Worm (Caenorhabditis elegans) whole organism, mixed stage, embryonic: ENCODE data around the gene ttr-49.

Source experiments
- M03D4.4 ChIP-seq: sonication (generic microtip); optimal IDR thresholded peaks from 2 replicates; lab custom pipeline; 2017; ENCODE audit warnings: mild to moderate bottlenecking, missing genetic modification characterization, missing compliant biosample characterization
- bed-3 ChIP-seq: fragments of 200-800 bp; sonication (Bioruptor generic); optimal IDR thresholded peaks from 3 replicates; lab custom pipeline; 2018; ENCODE audit warnings: mild to moderate bottlenecking, missing genetic modification characterization, moderate library complexity, missing compliant biosample characterization
- blmp-1 ChIP-seq: fragments of 150-350 bp; optimal IDR thresholded peaks from 2 replicates; lab custom pipeline; 2014; ENCODE audit warnings: missing biosample characterization, missing genetic modification characterization
- ceh-39 ChIP-seq: fragments of 150-350 bp; optimal IDR thresholded peaks from 2 replicates; lab custom pipeline; 2014; ENCODE audit warnings: missing biosample characterization, missing genetic modification characterization
- ceh-43 ChIP-seq: fragments of 200-800 bp; sonication (Bioruptor generic); optimal IDR thresholded peaks from 2 replicates; lab custom pipeline; 2018; ENCODE audit warnings: mild to moderate bottlenecking, missing genetic modification characterization, moderate library complexity, missing compliant biosample characterization
- ceh-83 ChIP-seq: fragments of 200-800 bp; sonication (Bioruptor generic); optimal IDR thresholded peaks from 2 replicates; lab custom pipeline; 2018; ENCODE audit warnings: mild to moderate bottlenecking, missing genetic modification characterization, missing compliant biosample characterization
- ces-1 ChIP-seq: fragments of 150-350 bp; optimal IDR thresholded peaks from 2 replicates; lab custom pipeline; 2014; ENCODE audit warnings: missing biosample characterization, missing genetic modification reagents, missing genetic modification characterization
- cnd-1 ChIP-seq: fragments of 200-800 bp; sonication (Bioruptor generic); optimal IDR thresholded peaks from 2 replicates; lab custom pipeline; 2018; ENCODE audit warnings: mild to moderate bottlenecking, missing genetic modification characterization, missing compliant biosample characterization
- drap-1 ChIP-seq: fragments of 200-800 bp; sonication (Bioruptor generic); optimal IDR thresholded peaks from 3 replicates; lab custom pipeline; 2018; ENCODE audit warnings: mild to moderate bottlenecking, missing genetic modification characterization, missing compliant biosample characterization
- elt-1 ChIP-seq: sonication (generic microtip); optimal IDR thresholded peaks from 2 replicates; lab custom pipeline; 2017; ENCODE audit warnings: missing genetic modification characterization, mild to moderate bottlenecking, missing compliant biosample characterization, antibody characterized with exemption, moderate library complexity, borderline replicate concordance; ENCODE audit not compliant: insufficient read depth
- elt-3 ChIP-seq: fragments of 150-350 bp; optimal IDR thresholded peaks from 2 replicates; lab custom pipeline; 2014; ENCODE audit warnings: missing biosample characterization, missing genetic modification characterization
- flh-1 ChIP-seq: fragments of 200-800 bp; sonication (Bioruptor generic); optimal IDR thresholded peaks from 2 replicates; lab custom pipeline; 2018; ENCODE audit warnings: mild to moderate bottlenecking, missing genetic modification characterization, moderate library complexity, missing compliant biosample characterization
- ham-2 ChIP-seq: fragments of 200-800 bp; sonication (Bioruptor generic); optimal IDR thresholded peaks from 2 replicates; lab custom pipeline; 2018; ENCODE audit warnings: mild to moderate bottlenecking, missing genetic modification characterization, missing compliant biosample characterization
- hlh-1 ChIP-seq: fragments of 150-350 bp; optimal IDR thresholded peaks from 2 replicates; lab custom pipeline; 2014; ENCODE audit warnings: missing biosample characterization, missing genetic modification reagents, missing genetic modification characterization
- lin-13 ChIP-seq: fragments of 150-350 bp; optimal IDR thresholded peaks from 2 replicates; lab custom pipeline; 2014; ENCODE audit warnings: missing biosample characterization, missing genetic modification characterization
- lin-32 ChIP-seq: fragments of 200-800 bp; sonication (Bioruptor generic); optimal IDR thresholded peaks from 2 replicates; lab custom pipeline; 2018; ENCODE audit warnings: mild to moderate bottlenecking, missing genetic modification characterization, missing compliant biosample characterization
- mab-5 ChIP-seq: fragments of 150-350 bp; optimal IDR thresholded peaks from 2 replicates; lab custom pipeline; 2014; ENCODE audit warnings: missing biosample characterization, missing genetic modification characterization
- mep-1 ChIP-seq: fragments of 150-350 bp; optimal IDR thresholded peaks from 2 replicates; lab custom pipeline; 2017; ENCODE audit warnings: missing biosample characterization, missing genetic modification reagents, missing genetic modification characterization, inconsistent platforms
- mls-2 ChIP-seq: sonication (generic microtip); optimal IDR thresholded peaks from 2 replicates; lab custom pipeline; 2016; ENCODE audit warnings: mild to moderate bottlenecking, missing genetic modification characterization, moderate library complexity, missing compliant biosample characterization
- nhr-12 ChIP-seq: fragments of 150-350 bp; optimal IDR thresholded peaks from 2 replicates; lab custom pipeline; 2014; ENCODE audit warnings: missing biosample characterization, missing genetic modification characterization
- nhr-2 ChIP-seq: fragments of 150-350 bp; optimal IDR thresholded peaks from 2 replicates; lab custom pipeline; 2014; ENCODE audit warnings: missing biosample characterization, missing genetic modification characterization
- nhr-237 ChIP-seq: fragments of 150-350 bp; optimal IDR thresholded peaks from 2 replicates; lab custom pipeline; 2014; ENCODE audit warnings: missing biosample characterization, missing genetic modification characterization
- nhr-28 ChIP-seq: fragments of 150-350 bp; optimal IDR thresholded peaks from 2 replicates; lab custom pipeline; 2014; ENCODE audit warnings: missing biosample characterization, missing genetic modification characterization
- pha-4 ChIP-seq: fragments of 150-350 bp; optimal IDR thresholded peaks from 2 replicates; lab custom pipeline; 2018; ENCODE audit warnings: missing biosample characterization, missing genetic modification reagents, missing genetic modification characterization
- sem-2 ChIP-seq: fragments of 200-800 bp; sonication (Bioruptor generic); optimal IDR thresholded peaks from 2 replicates; lab custom pipeline; 2018; ENCODE audit warnings: mild to moderate bottlenecking, missing genetic modification characterization, missing compliant biosample characterization
- snpc-4 ChIP-seq: fragments of 150-350 bp; optimal IDR thresholded peaks from 2 replicates; lab custom pipeline; 2014; ENCODE audit warnings: missing biosample characterization, missing genetic modification characterization
- sptf-1 ChIP-seq: sonication (generic microtip); optimal IDR thresholded peaks from 2 replicates; lab custom pipeline; 2017; ENCODE audit warnings: mild to moderate bottlenecking, missing genetic modification characterization, moderate library complexity, missing compliant biosample characterization
- unc-120 ChIP-seq: sonication (generic microtip); optimal IDR thresholded peaks from 2 replicates; lab custom pipeline; 2017; ENCODE audit warnings: missing genetic modification characterization, missing compliant biosample characterization; ENCODE audit not compliant: poor library complexity, severe bottlenecking
- unc-62 ChIP-seq: fragments of 150-350 bp; optimal IDR thresholded peaks from 2 replicates; lab custom pipeline; 2014; ENCODE audit warnings: missing biosample characterization, missing genetic modification reagents, missing genetic modification characterization
- zip-8 ChIP-seq: fragments of 150-350 bp; optimal IDR thresholded peaks from 2 replicates; lab custom pipeline; 2014; ENCODE audit warnings: missing biosample characterization, missing genetic modification characterization
- ztf-11 ChIP-seq: fragments of 150-350 bp; optimal IDR thresholded peaks from 2 replicates; lab custom pipeline; 2014; ENCODE audit warnings: missing biosample characterization, missing genetic modification characterization

ttr-49 gene

ce11 chrV:9342965-9343628 lies 13.2 kb downstream of the ttr-49 start:
- TF ChIP-seq lin-32 (GFP tag; lab: Kevin White, UChicago) (no peak), mep-1 (tag; lab: Kevin White, UChicago) (no peak), cnd-1 (tag; lab: Kevin White, UChicago) (no peak), nhr-12 (tag; lab: Kevin White, UChicago) (no peak), nhr-2 (tag; lab: Kevin White, UChicago) (no peak), elt-1 (no peak), ceh-43 (GFP tag; lab: Kevin White, UChicago) (no peak), drap-1 (no peak), lin-13 (no peak), ztf-11 (tag; lab: Kevin White, UChicago) (no peak), mab-5 (no peak), M03D4.4 (tag; lab: Kevin White, UChicago) (no peak), nhr-28 (tag; lab: Kevin White, UChicago) (no peak)

DNA sequence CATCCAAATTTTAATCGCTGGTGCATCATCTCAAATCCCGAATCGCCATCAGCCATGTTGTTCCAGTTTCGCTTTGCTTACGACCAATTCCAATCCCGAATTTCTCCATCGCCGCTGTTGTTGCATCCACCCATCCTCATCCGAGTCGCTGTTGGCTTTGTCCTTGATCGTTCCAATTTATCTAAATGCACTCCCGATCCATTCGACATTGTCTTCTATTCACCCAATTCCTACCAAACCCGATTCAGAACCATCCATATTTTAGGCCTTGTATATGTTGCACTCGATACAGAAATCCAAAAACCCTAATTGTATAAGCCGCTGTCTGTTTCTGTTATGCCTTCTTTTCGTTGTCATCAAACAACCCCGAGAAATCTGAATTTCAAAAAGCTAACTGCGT lies 16.0 kb downstream of the ttr-49 start:
- TF ChIP-seq drap-1 (no peak), ztf-11 (tag; lab: Kevin White, UChicago) (no peak), nhr-237 (no peak), pha-4 (no peak), unc-120 (no peak), cnd-1 (tag; lab: Kevin White, UChicago) (no peak), ham-2 (GFP tag; lab: Kevin White, UChicago) (no peak), flh-1 (no peak), M03D4.4 (tag; lab: Kevin White, UChicago) (no peak), lin-32 (GFP tag; lab: Kevin White, UChicago) (no peak), snpc-4 (tag; lab: Kevin White, UChicago) (no peak), ceh-39 (tag; lab: Kevin White, UChicago) (no peak), ceh-43 (GFP tag; lab: Kevin White, UChicago) (no peak), unc-62 (GFP tag; lab: Kevin White, UChicago) (no peak), sem-2 (GFP tag; lab: Kevin White, UChicago) (no peak), bed-3 (GFP tag; lab: Kevin White, UChicago) (no peak), mep-1 (tag; lab: Kevin White, UChicago) (no peak), hlh-1 (no peak)

DNA sequence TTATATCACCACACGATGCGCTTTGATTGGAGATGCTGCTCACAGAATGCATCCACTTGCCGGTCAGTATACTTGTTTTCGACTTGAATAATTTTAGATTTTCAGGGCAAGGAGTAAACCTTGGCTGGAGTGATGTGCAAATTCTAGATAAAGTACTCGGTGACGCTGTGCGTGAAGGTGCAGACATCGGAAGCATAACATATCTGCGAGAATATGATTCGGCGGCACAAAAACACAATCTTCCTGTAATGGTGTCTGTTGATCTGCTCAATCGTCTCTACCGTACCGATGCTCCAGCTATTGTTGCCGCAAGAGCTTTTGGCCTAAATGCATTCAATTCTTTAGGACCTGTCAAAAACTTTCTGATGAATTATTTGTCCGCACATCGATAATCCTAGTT lies 17.9 kb downstream of the ttr-49 start:
- TF ChIP-seq bed-3 (GFP tag; lab: Kevin White, UChicago) (no peak), nhr-28 (tag; lab: Kevin White, UChicago) (no peak), hlh-1 (no peak), snpc-4 (tag; lab: Kevin White, UChicago) (no peak), lin-32 (GFP tag; lab: Kevin White, UChicago) (no peak), lin-13 (no peak), ham-2 (GFP tag; lab: Kevin White, UChicago) (no peak), zip-8 (tag; lab: Kevin White, UChicago) (no peak), ceh-83 (no peak), sem-2 (GFP tag; lab: Kevin White, UChicago) (no peak), ces-1 (GFP tag; lab: Kevin White, UChicago) (no peak), sptf-1 (tag; lab: Kevin White, UChicago) (no peak), blmp-1 (tag; lab: Kevin White, UChicago) (no peak), cnd-1 (tag; lab: Kevin White, UChicago) (no peak), elt-1 (no peak), unc-120 (no peak)
- TF ChIP-seq, all 35 proteins: peak for 0

DNA sequence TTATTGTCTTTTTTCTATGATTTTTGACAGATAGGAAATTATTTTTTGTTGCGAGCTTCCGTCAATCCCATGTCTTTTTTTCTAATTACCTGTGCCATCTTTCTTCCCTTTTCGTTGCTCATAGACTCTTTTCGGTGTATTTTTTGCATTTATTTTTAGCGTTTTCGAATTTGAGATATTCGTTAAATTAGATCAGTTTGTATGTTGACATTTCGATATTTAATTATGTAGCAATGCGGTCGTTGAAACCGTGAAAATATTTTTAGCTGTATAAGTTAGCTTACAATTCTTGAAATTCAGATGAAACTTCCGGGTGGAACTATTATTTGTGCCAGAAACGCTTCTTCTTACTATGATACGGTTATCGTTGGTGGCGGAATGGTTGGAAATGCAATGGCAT lies 19.9 kb downstream of the ttr-49 start, which contains the start of gene coq-6:
coq-6 (plus strand) TSS at position 301 of the 400 bp plus-strand sequence.
- no peak for TF ChIP-seq pha-4
- TF ChIP-seq snpc-4 (tag; lab: Kevin White, UChicago), result no peak
- no peak for TF ChIP-seq mls-2
- no peak for TF ChIP-seq elt-3 (tag; lab: Kevin White, UChicago)
- no peak for TF ChIP-seq lin-32 (GFP tag; lab: Kevin White, UChicago)

DNA sequence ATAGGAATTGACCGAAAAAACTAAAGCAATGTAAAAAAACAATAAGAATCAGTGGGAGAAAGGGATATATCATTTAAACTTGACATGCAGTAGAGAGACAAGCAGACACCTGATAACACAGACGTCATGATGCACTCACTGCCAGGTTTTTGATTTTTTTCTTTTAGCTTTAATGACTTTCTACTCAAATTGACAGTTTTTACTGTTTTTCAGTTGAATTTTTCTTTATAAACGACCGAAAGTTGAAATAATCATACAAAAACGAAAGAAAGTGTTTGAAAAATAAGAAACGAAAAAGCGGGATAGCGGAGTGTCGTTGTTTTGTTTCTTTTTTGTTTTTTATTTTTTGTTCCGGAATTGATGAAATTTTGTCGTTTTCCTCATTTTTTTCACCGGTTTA lies 22.1 kb downstream of the ttr-49 start, which contains the start of gene ucp-4:
ucp-4 (plus strand) TSS at position 83 of the 400 bp plus-strand sequence.
- TF ChIP-seq blmp-1 (tag; lab: Kevin White, UChicago), result no peak
- no peak for TF ChIP-seq M03D4.4 (tag; lab: Kevin White, UChicago)
- TF ChIP-seq ztf-11 (tag; lab: Kevin White, UChicago), result no peak
